Fruit fly (Drosophila melanogaster) whole organism, embryonic: ENCODE results near the gene CG18622.

Experiments
- Atf3 ChIP-seq: fragments of 200-800 bp; sonication (Bioruptor generic); optimal IDR thresholded peaks from 3 replicates; lab custom pipeline; 2016; ENCODE audit warnings: missing biosample characterization, missing genetic modification characterization
- CG10209 ChIP-seq: fragments of 200-800 bp; sonication (Bioruptor generic); optimal IDR thresholded peaks from 3 replicates; lab custom pipeline; 2017; ENCODE audit warnings: missing biosample characterization, mild to moderate bottlenecking, missing genetic modification characterization, missing genetic modification reagents
- CG10366 ChIP-seq: fragments of 200-800 bp; sonication (Bioruptor generic); IDR thresholded peaks from 2 replicates; pipeline ENCODE4 v1.3.6; 2022; ENCODE audit warnings: missing biosample characterization, missing genetic modification characterization
- CG11398 ChIP-seq: fragments of 200-800 bp; sonication (Bioruptor generic); optimal IDR thresholded peaks from 2 replicates; lab custom pipeline; 2016; ENCODE audit warnings: missing biosample characterization, missing genetic modification characterization
- CG11504 ChIP-seq: fragments of 200-800 bp; sonication (Bioruptor generic); optimal IDR thresholded peaks from 3 replicates; lab custom pipeline; 2019; ENCODE audit warnings: missing biosample characterization, mild to moderate bottlenecking, missing genetic modification characterization, moderate library complexity
- CG11695 ChIP-seq: fragments of 200-800 bp; sonication (Bioruptor generic); IDR thresholded peaks from 3 replicates; pipeline ENCODE4 v1.3.6; 2022; ENCODE audit warnings: missing biosample characterization, missing genetic modification characterization
- CG13296 ChIP-seq: fragments of 200-800 bp; sonication (Bioruptor generic); optimal IDR thresholded peaks from 3 replicates; lab custom pipeline; 2018; ENCODE audit warnings: missing biosample characterization, mild to moderate bottlenecking, missing genetic modification characterization
- CG13894 ChIP-seq: fragments of 200-800 bp; sonication (Bioruptor generic); optimal IDR thresholded peaks from 3 replicates; lab custom pipeline; 2018; ENCODE audit warnings: missing biosample characterization, mild to moderate bottlenecking, missing genetic modification characterization, moderate library complexity
- CG16863 ChIP-seq: fragments of 200-800 bp; sonication (Bioruptor generic); optimal IDR thresholded peaks from 3 replicates; lab custom pipeline; 2016; ENCODE audit warnings: missing biosample characterization, missing genetic modification characterization
- CG17186 ChIP-seq: fragments of 200-800 bp; sonication (Bioruptor generic); optimal IDR thresholded peaks from 3 replicates; lab custom pipeline; 2017; ENCODE audit warnings: missing biosample characterization, missing genetic modification reagents, missing genetic modification characterization
- CG17612 ChIP-seq: fragments of 200-800 bp; sonication (Bioruptor generic); IDR thresholded peaks from 2 replicates; pipeline ENCODE4 v1.3.6; 2022; ENCODE audit warnings: missing biosample characterization, missing genetic modification characterization
- CG2712 ChIP-seq: fragments of 200-800 bp; optimal IDR thresholded peaks from 3 replicates; lab custom pipeline; 2019; ENCODE audit warnings: missing biosample characterization, mild to moderate bottlenecking, missing genetic modification characterization, moderate library complexity
- CG31388 ChIP-seq: fragments of 200-800 bp; sonication (Bioruptor generic); optimal IDR thresholded peaks from 2 replicates; lab custom pipeline; 2016; ENCODE audit warnings: missing biosample characterization, missing genetic modification characterization
- CG32772 ChIP-seq: fragments of 200-800 bp; sonication (Bioruptor generic); IDR thresholded peaks from 2 replicates; pipeline ENCODE4 v1.3.6; 2022; ENCODE audit warnings: missing biosample characterization, missing genetic modification characterization
- CG33557 ChIP-seq: fragments of 200-800 bp; sonication (Bioruptor generic); optimal IDR thresholded peaks from 2 replicates; lab custom pipeline; 2019; ENCODE audit warnings: missing biosample characterization, mild to moderate bottlenecking, missing genetic modification characterization, moderate library complexity
- CG42726 ChIP-seq: fragments of 200-800 bp; sonication (Bioruptor generic); IDR thresholded peaks from 2 replicates; pipeline ENCODE4 v1.3.6; 2022; ENCODE audit warnings: missing biosample characterization, missing genetic modification characterization; ENCODE audit not compliant: partially characterized antibody
- CG4360 ChIP-seq: fragments of 200-800 bp; sonication (Bioruptor generic); IDR thresholded peaks from 2 replicates; pipeline ENCODE4 v1.3.6; 2022; ENCODE audit warnings: missing biosample characterization, missing genetic modification characterization
- CG4820 ChIP-seq: fragments of 200-800 bp; sonication (Bioruptor generic); optimal IDR thresholded peaks from 3 replicates; lab custom pipeline; 2016; ENCODE audit warnings: missing biosample characterization, missing genetic modification characterization
- CG8089 ChIP-seq: fragments of 200-800 bp; sonication (Bioruptor generic); optimal IDR thresholded peaks from 3 replicates; lab custom pipeline; 2016; ENCODE audit warnings: missing biosample characterization, missing genetic modification characterization
- D ChIP-seq, 2 experiments: fragments of 200-800 bp in 1 of 2; fragments of >200 bp in 1 of 2; sonication (Bioruptor generic) in 1 of 2; optimal IDR thresholded peaks; 2 replicates in 1 of 2; 3 replicates in 1 of 2; lab custom pipeline; 2017; ENCODE audit warnings: mild to moderate bottlenecking in 1 of 2, missing biosample characterization in 1 of 2, missing genetic modification characterization in 1 of 2, missing genetic modification reagents in 1 of 2
- Dref ChIP-seq: fragments of 200-800 bp; sonication (Bioruptor generic); IDR thresholded peaks from 2 replicates; pipeline ENCODE4 v1.3.6; 2022; ENCODE audit warnings: missing biosample characterization, missing genetic modification characterization
- E2f2 ChIP-seq: fragments of 200-800 bp; sonication (Bioruptor generic); IDR thresholded peaks from 2 replicates; pipeline ENCODE4 v1.3.6; 2022; ENCODE audit warnings: missing biosample characterization, missing genetic modification characterization
- ERR ChIP-seq: fragments of 200-800 bp; sonication (Bioruptor generic); optimal IDR thresholded peaks from 2 replicates; lab custom pipeline; 2016; ENCODE audit warnings: missing biosample characterization, missing genetic modification characterization
- Eip74EF ChIP-seq, 2 experiments: fragments of 200-800 bp in 1 of 2; fragments of >200 bp in 1 of 2; sonication (Bioruptor generic) in 1 of 2; optimal IDR thresholded peaks; 2 replicates each; lab custom pipeline; 2017 to 2019; ENCODE audit warnings: missing biosample characterization in 2 of 2, missing genetic modification characterization in 2 of 2, mild to moderate bottlenecking in 1 of 2, moderate library complexity in 1 of 2
- Elba2 ChIP-seq: fragments of 200-800 bp; sonication (Bioruptor generic); optimal IDR thresholded peaks from 3 replicates; lab custom pipeline; 2016; ENCODE audit warnings: missing biosample characterization, missing genetic modification characterization
- Fer3 ChIP-seq: fragments of 200-800 bp; sonication (Bioruptor generic); optimal IDR thresholded peaks from 2 replicates; lab custom pipeline; 2018; ENCODE audit warnings: missing biosample characterization, mild to moderate bottlenecking, missing genetic modification characterization, moderate library complexity
- Hmx ChIP-seq: fragments of 200-800 bp; sonication (Bioruptor generic); optimal IDR thresholded peaks from 2 replicates; lab custom pipeline; 2016; ENCODE audit warnings: missing biosample characterization, missing genetic modification characterization
- Mes4 ChIP-seq: fragments of 200-800 bp; sonication (Bioruptor generic); optimal IDR thresholded peaks from 2 replicates; lab custom pipeline; 2016; ENCODE audit warnings: missing biosample characterization, missing genetic modification characterization
- NC2α ChIP-seq: fragments of 200-800 bp; sonication (Bioruptor generic); optimal IDR thresholded peaks from 2 replicates; lab custom pipeline; 2016; ENCODE audit warnings: missing biosample characterization, missing genetic modification characterization
- Oaz ChIP-seq: fragments of 200-800 bp; sonication (Bioruptor generic); IDR thresholded peaks from 2 replicates; pipeline ENCODE4 v1.3.6; 2022; ENCODE audit warnings: missing biosample characterization, missing genetic modification characterization
- Side ChIP-seq: fragments of 200-800 bp; sonication (Bioruptor generic); optimal IDR thresholded peaks from 2 replicates; lab custom pipeline; 2016; ENCODE audit warnings: missing biosample characterization, missing genetic modification characterization
- Xbp1 ChIP-seq: fragments of 200-800 bp; sonication (Bioruptor generic); optimal IDR thresholded peaks from 3 replicates; lab custom pipeline; 2016; ENCODE audit warnings: missing biosample characterization, mild to moderate bottlenecking, missing genetic modification characterization
- ap ChIP-seq: fragments of 200-800 bp; sonication (Bioruptor generic); IDR thresholded peaks from 2 replicates; pipeline ENCODE4 v1.3.6; 2022; ENCODE audit warnings: missing biosample characterization, missing genetic modification characterization
- bowl ChIP-seq: fragments of 200-800 bp; sonication (Bioruptor generic); IDR thresholded peaks from 2 replicates; pipeline ENCODE4 v1.3.6; 2022; ENCODE audit warnings: missing biosample characterization, missing genetic modification characterization
- cas ChIP-seq: fragments of 200-800 bp; sonication (Bioruptor generic); IDR thresholded peaks from 2 replicates; pipeline ENCODE4 v1.3.6; 2022; ENCODE audit warnings: missing biosample characterization, missing genetic modification characterization
- dati ChIP-seq: fragments of 200-800 bp; sonication (Bioruptor generic); IDR thresholded peaks from 2 replicates; pipeline ENCODE4 v1.3.6; 2022; ENCODE audit warnings: missing biosample characterization, missing genetic modification characterization
- ewg ChIP-seq: fragments of 200-800 bp; sonication (Bioruptor generic); optimal IDR thresholded peaks from 3 replicates; lab custom pipeline; 2017; ENCODE audit warnings: mild to moderate bottlenecking, missing biosample characterization, missing genetic modification reagents, missing genetic modification characterization
- ftz-f1 ChIP-seq: fragments of 200-800 bp; sonication (Bioruptor generic); optimal IDR thresholded peaks from 2 replicates; lab custom pipeline; 2016; ENCODE audit warnings: missing biosample characterization, missing genetic modification characterization
- gsb ChIP-seq: fragments of 200-800 bp; sonication (Bioruptor generic); IDR thresholded peaks from 2 replicates; pipeline ENCODE4 v1.3.6; 2022; ENCODE audit warnings: missing biosample characterization, missing genetic modification characterization
- hbn ChIP-seq: fragments of 200-800 bp; sonication (Bioruptor generic); IDR thresholded peaks from 2 replicates; pipeline ENCODE4 v1.3.6; 2022; ENCODE audit warnings: missing biosample characterization, missing genetic modification characterization; ENCODE audit not compliant: partially characterized antibody
- hth ChIP-seq: fragments of >200 bp; optimal IDR thresholded peaks from 2 replicates; lab custom pipeline; 2017; ENCODE audit warnings: inconsistent platforms
- insv ChIP-seq, 2 experiments: fragments of 200-800 bp; sonication (Bioruptor generic); optimal IDR thresholded peaks; 3 replicates each; lab custom pipeline; 2016 to 2018; ENCODE audit warnings: missing biosample characterization in 2 of 2, missing genetic modification characterization in 2 of 2
- mld ChIP-seq: fragments of 200-800 bp; sonication (Bioruptor generic); IDR thresholded peaks from 3 replicates; pipeline ENCODE4 v1.3.6; 2022; ENCODE audit warnings: missing biosample characterization, missing genetic modification characterization; ENCODE audit not compliant: partially characterized antibody
- pum ChIP-seq: fragments of 200-800 bp; sonication (Bioruptor generic); optimal IDR thresholded peaks from 2 replicates; lab custom pipeline; 2016; ENCODE audit warnings: missing biosample characterization, missing genetic modification characterization
- pzg ChIP-seq: fragments of 200-800 bp; sonication (Bioruptor generic); optimal IDR thresholded peaks from 3 replicates; lab custom pipeline; 2018; ENCODE audit warnings: missing biosample characterization, mild to moderate bottlenecking, missing genetic modification characterization, moderate library complexity
- sens ChIP-seq: fragments of 200-800 bp; sonication (Bioruptor generic); peaks from one replicate; lab custom pipeline; 2016; ENCODE audit warnings: missing biosample characterization, missing genetic modification characterization
- tio ChIP-seq: fragments of 200-800 bp; sonication (Bioruptor generic); optimal IDR thresholded peaks from 2 replicates; lab custom pipeline; 2017; ENCODE audit warnings: missing biosample characterization, missing genetic modification characterization, inconsistent platforms
- trh ChIP-seq: fragments of 200-800 bp; sonication (Bioruptor generic); optimal IDR thresholded peaks from 2 replicates; lab custom pipeline; 2016; ENCODE audit warnings: missing biosample characterization, missing genetic modification characterization
- wdn ChIP-seq: fragments of 200-800 bp; sonication (Bioruptor generic); IDR thresholded peaks from 2 replicates; pipeline ENCODE4 v1.3.6; 2022; ENCODE audit warnings: missing biosample characterization, missing genetic modification characterization

Gene CG18622

dm6 chr3R:16986181-16987074 is 1.1 kb downstream of the CG18622 start (continued):
- TF ChIP-seq tio (GFP tag; lab: Kevin White, UChicago) (peak; percentile 82), insv (GFP tag; optimal IDR thresholded peaks at IDR 0.05; lab: Kevin White, UChicago) (peak; percentile 39 to 65), CG4360 (GFP tag; lab: Robert Waterston, UW) (peak; percentile 63), pzg (GFP tag; lab: Kevin White, UChicago) (peak; percentile 36), Xbp1 (GFP tag; lab: Kevin White, UChicago) (peak; percentile 93), gsb (GFP tag; lab: Robert Waterston, UW) (peak; percentile 95), Dref (GFP tag; lab: Robert Waterston, UW) (peak; percentile 50; the same call in 1 of the 2 replicates), CG11695 (peak; percentile 94), hbn (GFP tag; lab: Robert Waterston, UW) (no peak), sens (peak; percentile 93), CG42726 (no peak), Elba2 (no peak), ERR (GFP tag; lab: Kevin White, UChicago) (peak; percentile 96), ewg (GFP tag; lab: Kevin White, UChicago) (peak; percentile 56), ftz-f1 (peak; percentile 87), Fer3 (tag; lab: Kevin White, UChicago) (peak; percentile 95), dati (GFP tag; lab: Robert Waterston, UW) (peak; percentile 77), cas (GFP tag; lab: Robert Waterston, UW) (peak; percentile 92), trh (GFP tag; lab: Kevin White, UChicago) (peak; percentile 46), CG16863 (GFP tag; lab: Kevin White, UChicago) (peak; percentile 89), Eip74EF (GFP tag; optimal IDR thresholded peaks at IDR 0.05; lab: Kevin White, UChicago) (peak in 1 of 2 experiments; percentile 87), CG17186 (GFP tag; lab: Kevin White, UChicago) (no peak), hth (lab: Kevin White, UChicago) (no peak), ap (GFP tag; lab: Robert Waterston, UW) (peak; percentile 95), CG8089 (peak; percentile 84), CG33557 (GFP tag; lab: Kevin White, UChicago) (peak; percentile 33), Side (GFP tag; lab: Kevin White, UChicago) (peak; percentile 94), D (optimal IDR thresholded peaks at IDR 0.05; lab: Kevin White, UChicago) (no peak), D (GFP tag; optimal IDR thresholded peaks at IDR 0.05; lab: Kevin White, UChicago) (peak; percentile 45), Oaz (GFP tag; lab: Robert Waterston, UW) (peak; percentile 95), CG2712 (peak; percentile 78), pum (GFP tag; lab: Kevin White, UChicago) (peak; percentile 93), Atf3 (GFP tag; lab: Kevin White, UChicago) (peak; percentile 87), mld (GFP tag; lab: Robert Waterston, UW) (no peak), CG10209 (GFP tag; lab: Kevin White, UChicago) (peak; percentile 93), bowl (GFP tag; lab: Robert Waterston, UW) (peak; percentile 93), CG32772 (GFP tag; lab: Robert Waterston, UW) (peak; percentile 94), CG17612 (GFP tag; lab: Robert Waterston, UW) (peak; percentile 96), CG10366 (GFP tag; lab: Robert Waterston, UW) (peak; percentile 97), CG13894 (tag; lab: Kevin White, UChicago) (peak; percentile 95), CG11398 (peak; percentile 91), CG11504 (tag; lab: Kevin White, UChicago) (peak; percentile 82), Hmx (GFP tag; lab: Kevin White, UChicago) (peak; percentile 77), CG31388 (GFP tag; lab: Kevin White, UChicago) (peak; percentile 30), NC2α (peak; percentile 83), E2f2 (GFP tag; lab: Robert Waterston, UW) (peak; percentile 80), wdn (peak; percentile 98), CG13296 (GFP tag; lab: Kevin White, UChicago) (peak; percentile 95), Mes4 (GFP tag; lab: Kevin White, UChicago) (peak; percentile 81), CG4820 (GFP tag; lab: Kevin White, UChicago) (peak; percentile 70)
